Fruit fly (Drosophila melanogaster) ovary, adult (tissue): ENCODE results near the gene CG12112.
A peak's percentile ranks its signal among the peaks of the same experiment; 100 is the strongest.

Source experiments
- CG17801 ChIP-seq: fragments of 200-800 bp; optimal IDR thresholded peaks from 2 replicates; lab custom pipeline; 2019; ENCODE audit warnings: missing biosample characterization, mild to moderate bottlenecking, missing genetic modification characterization, moderate library complexity; ENCODE audit not compliant: partially characterized antibody

The CG12112 gene

DNA sequence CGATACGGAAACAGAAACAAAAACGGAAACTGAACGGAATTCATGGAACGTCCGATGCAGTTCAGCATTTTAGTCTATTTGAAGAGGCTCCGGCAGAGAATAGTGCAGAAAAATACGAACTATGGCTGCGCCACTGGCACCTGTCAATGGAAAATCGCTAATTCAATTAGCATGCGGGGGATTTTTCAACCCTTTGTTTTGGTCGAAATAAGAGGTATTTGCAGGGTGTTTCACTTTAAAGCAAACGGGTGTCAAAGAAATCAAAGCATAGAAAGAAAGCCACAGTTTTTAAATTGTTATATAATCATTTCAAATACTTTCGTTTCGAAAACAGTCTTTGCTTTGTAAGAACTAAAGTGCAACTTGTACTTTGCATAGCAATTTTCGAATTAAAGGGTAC lies 30.4 kb downstream of the CG12112 start, which contains the start of gene PIP82:
TSS of gene PIP82 (minus strand) at position 101 of the 400 bp plus-strand sequence.
- TF ChIP-seq CG17801 (GFP tag; lab: Kevin White, UChicago), result no peak

DNA sequence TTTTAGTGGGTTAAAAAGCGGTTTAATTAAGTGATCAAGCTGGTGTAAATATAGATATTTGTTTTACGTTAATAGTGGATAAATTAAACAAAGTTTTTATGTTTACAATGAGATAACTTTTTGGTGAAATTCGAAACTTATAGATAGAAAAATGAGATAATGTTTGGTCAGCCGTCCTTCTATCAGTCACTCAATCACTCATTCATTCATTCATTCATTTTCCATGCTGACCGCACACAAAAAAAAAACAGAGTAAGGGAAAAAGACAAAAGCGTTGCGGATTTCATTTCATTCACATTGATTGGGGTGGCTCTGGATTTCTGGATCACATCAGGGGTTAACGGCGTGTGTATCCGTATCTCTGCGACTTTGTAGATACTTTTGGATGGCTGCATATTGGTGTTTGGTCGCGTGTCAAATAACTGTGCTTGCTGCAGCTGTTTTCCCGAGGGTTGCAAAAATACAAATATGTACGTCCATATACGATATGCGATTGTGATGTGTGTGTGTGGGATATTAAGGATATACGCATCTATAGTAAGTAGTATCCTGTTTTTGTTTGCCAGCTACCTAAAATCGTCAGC lies 36.3 kb downstream of the CG12112 start:
- no peak for TF ChIP-seq CG17801 (GFP tag; lab: Kevin White, UChicago)

dm6 chrX:8522504-8522903 lies 37.5 kb downstream of the CG12112 start:
- no peak for TF ChIP-seq CG17801 (GFP tag; lab: Kevin White, UChicago)

- TF ChIP-seq CG17801 (GFP tag; lab: Kevin White, UChicago), result peak; percentile 67
These were observed 38.5 kb downstream of the CG12112 start for dm6 chrX:8521492-8521891.

DNA sequence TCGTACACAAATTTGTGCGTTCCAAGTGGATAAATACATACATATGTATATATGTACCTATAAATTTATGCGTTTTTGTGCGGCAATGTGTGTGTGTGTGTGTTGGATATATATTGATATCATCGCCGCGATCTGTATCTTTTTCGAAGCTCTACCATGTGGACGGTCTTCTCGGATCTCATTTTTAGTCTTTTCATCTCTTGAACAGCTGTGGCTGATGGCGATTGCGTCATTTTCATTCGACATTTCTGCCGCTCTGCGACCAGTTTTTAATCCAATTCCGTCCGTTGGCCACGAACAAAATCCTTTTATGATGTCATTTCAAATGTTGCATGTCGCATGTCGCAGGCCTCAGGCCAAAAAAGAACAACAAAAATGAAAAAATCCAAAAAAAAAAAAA lies 39.5 kb downstream of the CG12112 start:
- TF ChIP-seq CG17801 (GFP tag; lab: Kevin White, UChicago), result no peak

DNA sequence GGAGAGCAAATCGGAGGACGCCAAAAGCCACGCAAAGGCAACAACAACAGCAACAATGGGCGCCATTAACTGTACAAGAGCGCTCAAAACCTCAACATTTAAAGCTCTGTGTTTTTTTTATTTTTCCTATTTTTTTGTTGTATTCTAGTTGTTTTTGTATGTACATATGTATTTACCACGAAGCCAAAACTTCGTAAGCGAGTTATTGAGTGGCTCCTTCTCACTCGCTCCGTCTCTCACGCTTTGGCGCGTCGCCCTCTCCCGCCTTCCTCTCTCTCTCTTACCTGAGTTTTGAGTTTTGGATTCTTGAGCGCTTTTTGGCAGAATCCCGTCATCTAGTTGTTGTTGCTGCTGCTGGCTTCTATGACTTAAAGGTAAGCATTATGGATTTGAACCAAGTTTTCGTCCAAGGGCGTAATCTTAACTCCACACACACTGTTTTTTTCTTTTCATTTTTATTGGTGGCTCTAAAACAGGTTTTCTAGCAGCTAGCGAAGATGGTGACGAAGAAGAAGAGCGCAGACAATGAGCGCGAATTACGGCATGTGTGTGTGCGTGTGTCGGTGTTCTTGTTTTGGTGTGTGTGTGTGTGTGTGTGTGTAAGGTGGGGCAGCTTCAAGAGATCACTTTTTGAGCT lies 41.8 kb downstream of the CG12112 start:
- TF ChIP-seq CG17801 (GFP tag; lab: Kevin White, UChicago), result no peak

dm6 chrX:8517121-8518024 lies 42.6 kb downstream of the CG12112 start, which contains the start of gene Nrg:
Gene Nrg, plus strand, starts transcription at chrX:8517373.
- peak; percentile 75 for TF ChIP-seq CG17801 (GFP tag; lab: Kevin White, UChicago)

- TF ChIP-seq CG17801 (GFP tag; lab: Kevin White, UChicago), result no peak
These were observed 47.7 kb downstream of the CG12112 start for dm6 chrX:8512251-8512650.

dm6 chrX:8510731-8511130 lies 49.3 kb downstream of the CG12112 start:
- no peak for TF ChIP-seq CG17801 (GFP tag; lab: Kevin White, UChicago)
